Fruit fly (Drosophila melanogaster): ENCODE results near the gene CG17129.

CG17129 gene

DNA sequence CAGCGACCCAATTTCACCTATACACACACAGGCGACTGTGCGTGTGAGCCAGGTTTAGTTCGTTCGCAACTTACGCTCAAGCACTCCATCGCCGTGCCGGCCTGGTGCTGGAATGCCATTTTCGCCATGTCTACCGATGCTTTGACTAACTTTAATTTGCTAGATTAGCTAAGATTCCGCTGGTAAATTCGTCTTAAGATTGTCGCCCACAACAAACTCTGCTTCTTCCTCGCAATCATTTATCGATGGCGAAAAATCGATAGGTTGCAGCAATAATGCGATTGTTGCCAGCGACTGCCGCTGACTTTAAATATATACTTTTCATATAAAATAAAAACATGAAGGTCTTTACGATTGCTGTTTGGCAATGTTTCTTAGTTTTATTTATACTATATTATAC, 27.5 kb downstream of the CG17129 start, which contains the start of gene CG3402 (continued):
- TF ChIP-seq prd (optimal IDR thresholded peaks at IDR 0.05) (no peak), prd (GFP tag; IDR thresholded peaks at IDR 0.05) (no peak), Awh (GFP tag; IDR thresholded peaks at IDR 0.05) (no peak), gro (GFP tag; optimal IDR thresholded peaks at IDR 0.05) (no peak), hbn (GFP tag; IDR thresholded peaks at IDR 0.05; ENCODE audit: partially characterized antibody) (peak; percentile 67), nerfin-1 (tag; optimal IDR thresholded peaks at IDR 0.05) (peak; percentile 19), CG4617 (GFP tag; optimal IDR thresholded peaks at IDR 0.05; ENCODE audit: borderline replicate concordance) (peak; percentile 67), stwl (tag; optimal IDR thresholded peaks at IDR 0.05) (peak; percentile 61), HmgZ (tag; optimal IDR thresholded peaks at IDR 0.05) (peak; percentile 26), CG11093 (GFP tag; IDR thresholded peaks at IDR 0.05) (no peak), YL-1 (GFP tag; optimal IDR thresholded peaks at IDR 0.05) (peak; percentile 47), CG15073 (GFP tag; optimal IDR thresholded peaks at IDR 0.05) (no peak), trem (tag; optimal IDR thresholded peaks at IDR 0.05) (peak; percentile 38), MTF-1 (GFP tag; optimal IDR thresholded peaks at IDR 0.05; ENCODE audit: borderline replicate concordance) (no peak), CG2116 (GFP tag; optimal IDR thresholded peaks at IDR 0.05) (peak; percentile 72), tio (GFP tag; optimal IDR thresholded peaks at IDR 0.05) (no peak), CG17829 (tag; optimal IDR thresholded peaks at IDR 0.05) (peak; percentile 14), BEAF-32 (GFP tag; optimal IDR thresholded peaks at IDR 0.05) (peak; percentile 70), CG8944 (GFP tag; optimal IDR thresholded peaks at IDR 0.05) (no peak), CG4360 (GFP tag; IDR thresholded peaks at IDR 0.05) (no peak), wek (GFP tag; optimal IDR thresholded peaks at IDR 0.05) (no peak), Bteb2 (GFP tag; optimal IDR thresholded peaks at IDR 0.05) (no peak), MBD-R2 (GFP tag; IDR thresholded peaks at IDR 0.05) (peak; percentile 84), pzg (GFP tag; optimal IDR thresholded peaks at IDR 0.05) (peak; percentile 55), CG6791 (GFP tag; IDR thresholded peaks at IDR 0.05; ENCODE audit: partially characterized antibody) (peak; percentile 63; the same call in 2 of the 3 replicates), CG10959 (GFP tag; IDR thresholded peaks at IDR 0.05) (no peak), chif (GFP tag; optimal IDR thresholded peaks at IDR 0.05) (no peak), CG17912 (GFP tag; optimal IDR thresholded peaks at IDR 0.05) (no peak), Lim3 (GFP tag; IDR thresholded peaks at IDR 0.05) (no peak), sna (GFP tag; IDR thresholded peaks at IDR 0.05; ENCODE audit: partially characterized antibody) (peak; percentile 71), sob (GFP tag; IDR thresholded peaks at IDR 0.05) (0 out of 2 replicates have a peak, but pooled peaks have one; percentile 9), unc-4 (GFP tag; IDR thresholded peaks at IDR 0.05; ENCODE audit: partially characterized antibody) (peak; percentile 73), pan (optimal IDR thresholded peaks at IDR 0.05) (no peak), pan (GFP tag; optimal IDR thresholded peaks at IDR 0.05 in 1 of 2, IDR thresholded peaks at IDR 0.05 in 1 of 2) (no peak), CG3281 (GFP tag; optimal IDR thresholded peaks at IDR 0.05) (no peak), CG14710 (tag; optimal IDR thresholded peaks at IDR 0.05) (peak; percentile 14), knrl (GFP tag; IDR thresholded peaks at IDR 0.05; ENCODE audit: partially characterized antibody) (peak; percentile 54; the same call in 1 of the 3 replicates), CG14860 (GFP tag; IDR thresholded peaks at IDR 0.05; ENCODE audit: partially characterized antibody) (peak; percentile 62; the same call in 2 of the 3 replicates), HLH4C (GFP tag; IDR thresholded peaks at IDR 0.05; ENCODE audit: partially characterized antibody) (peak; percentile 85), CG12769 (tag; optimal IDR thresholded peaks at IDR 0.05) (peak; percentile 52), Doc3 (GFP tag; IDR thresholded peaks at IDR 0.05; ENCODE audit: partially characterized antibody) (peak; percentile 72), nerfin-2 (GFP tag; IDR thresholded peaks at IDR 0.05; ENCODE audit: partially characterized antibody) (peak; percentile 53; the same call in 1 of the 2 replicates), Dll (GFP tag; IDR thresholded peaks at IDR 0.05; ENCODE audit: partially characterized antibody) (peak; percentile 81), Hsf (GFP tag; optimal IDR thresholded peaks at IDR 0.05) (no peak), CG13775 (GFP tag; optimal IDR thresholded peaks at IDR 0.05) (no peak), Dek (tag; optimal IDR thresholded peaks at IDR 0.05) (no peak), Sin3A (optimal IDR thresholded peaks at IDR 0.05) (peak; percentile 4), bsh (GFP tag; optimal IDR thresholded peaks at IDR 0.05) (no peak), CG1603 (tag; optimal IDR thresholded peaks at IDR 0.05) (peak; percentile 4), Kr (GFP tag; optimal IDR thresholded peaks at IDR 0.05) (no peak)
